Worm (Caenorhabditis elegans) whole organism, late embryonic: ENCODE measurements around the gene htp-1.

ENCODE experiments used
- ama-1 ChIP-seq: fragments of 150-350 bp; optimal IDR thresholded peaks from 2 replicates; lab custom pipeline; 2014
- ceh-18 ChIP-seq: sonication (generic microtip); optimal IDR thresholded peaks from 2 replicates; lab custom pipeline; 2016; ENCODE audit warnings: missing genetic modification characterization, missing compliant biosample characterization
- pqm-1 ChIP-seq: sonication (generic microtip); optimal IDR thresholded peaks from 2 replicates; lab custom pipeline; 2016; ENCODE audit warnings: missing genetic modification characterization, missing compliant biosample characterization

DNA sequence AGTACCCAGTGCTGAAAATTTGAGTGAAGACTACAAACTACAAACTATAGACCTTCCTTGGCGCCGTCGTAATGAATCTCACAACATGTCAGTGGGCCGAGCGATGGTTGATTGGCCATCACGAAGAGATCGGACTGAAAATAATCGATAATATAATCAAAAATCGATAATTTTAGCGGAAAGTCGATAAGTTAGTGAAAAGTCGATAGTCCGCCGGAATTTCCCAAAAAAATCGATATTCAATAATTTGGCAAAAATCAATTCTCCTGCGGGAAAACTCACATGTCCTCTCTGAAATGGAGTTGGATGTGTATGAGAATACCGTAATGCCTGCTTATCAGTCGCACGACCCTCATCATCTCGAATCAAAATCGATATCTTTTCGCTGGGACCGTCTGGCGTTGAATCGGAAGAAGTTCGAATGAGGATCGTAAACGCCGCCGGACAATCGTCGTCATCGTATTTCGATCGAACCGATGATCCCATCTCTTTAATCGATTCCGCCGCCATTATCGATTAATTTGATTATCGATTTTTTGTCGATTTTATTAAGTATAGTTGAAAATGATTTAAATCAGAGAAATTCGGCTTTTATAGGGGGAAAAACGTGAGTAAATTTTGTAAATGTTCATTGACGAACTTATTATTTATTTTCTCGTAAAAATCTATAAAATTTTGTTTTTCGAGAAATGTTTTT is 20.4 kb upstream of the htp-1 start, which contains the start of gene ZK616.8:
- no peak for TF ChIP-seq ceh-18
- TF ChIP-seq pqm-1 (tag; lab: Kevin White, UChicago) = no peak
- TF ChIP-seq ama-1 (lab: Kevin White, UChicago) = no peak
